Fruit fly (Drosophila melanogaster) whole organism, embryonic: ENCODE measurements around the gene CHES-1-like.

ENCODE experiments used
- Adf1 ChIP-seq: fragments of 200-800 bp; sonication (Bioruptor generic); IDR thresholded peaks from 2 replicates; pipeline ENCODE4 v1.3.6; 2022; ENCODE audit warnings: missing biosample characterization, missing genetic modification characterization
- Atf-2 ChIP-seq: fragments of 200-800 bp; sonication (Bioruptor generic); optimal IDR thresholded peaks from 2 replicates; lab custom pipeline; 2016; ENCODE audit warnings: missing biosample characterization, missing genetic modification characterization
- Awh ChIP-seq: fragments of 200-800 bp; sonication (Bioruptor generic); IDR thresholded peaks from 2 replicates; pipeline ENCODE4, ENCODE4 v1.3.6; 2022; ENCODE audit warnings: missing biosample characterization, missing genetic modification characterization
- Bteb2 ChIP-seq: fragments of 200-800 bp; sonication (Bioruptor generic); optimal IDR thresholded peaks from 2 replicates; lab custom pipeline; 2016; ENCODE audit warnings: missing biosample characterization, missing genetic modification characterization
- CG10462 ChIP-seq: fragments of 200-800 bp; sonication (Bioruptor generic); optimal IDR thresholded peaks from 2 replicates; lab custom pipeline; 2016; ENCODE audit warnings: missing biosample characterization, missing genetic modification characterization
- CG11093 ChIP-seq: fragments of 200-800 bp; sonication (Bioruptor generic); IDR thresholded peaks from 3 replicates; pipeline ENCODE4 v1.3.6; 2022; ENCODE audit warnings: missing biosample characterization, missing genetic modification characterization
- CG13287 ChIP-seq: fragments of 200-800 bp; sonication (Bioruptor generic); IDR thresholded peaks from 2 replicates; pipeline ENCODE4 v1.3.6; 2022; ENCODE audit warnings: missing biosample characterization, missing genetic modification characterization; ENCODE audit not compliant: partially characterized antibody
- CG14441 ChIP-seq: fragments of 200-800 bp; sonication (Bioruptor generic); IDR thresholded peaks from 2 replicates; pipeline ENCODE4 v1.3.6; 2022; ENCODE audit warnings: missing biosample characterization, missing genetic modification characterization
- CG14860 ChIP-seq: fragments of 200-800 bp; sonication (Bioruptor generic); IDR thresholded peaks from 3 replicates; pipeline ENCODE4 v1.3.6; 2022; ENCODE audit warnings: missing biosample characterization, missing genetic modification characterization; ENCODE audit not compliant: partially characterized antibody
- CG15011 ChIP-seq: fragments of 200-800 bp; sonication (Bioruptor generic); optimal IDR thresholded peaks from 3 replicates; lab custom pipeline; 2018; ENCODE audit warnings: missing biosample characterization, mild to moderate bottlenecking, missing genetic modification characterization
- CG1529 ChIP-seq: fragments of 200-800 bp; sonication (Bioruptor generic); optimal IDR thresholded peaks from 3 replicates; lab custom pipeline; 2018; ENCODE audit warnings: missing biosample characterization, missing genetic modification characterization
- CG15479 ChIP-seq: fragments of 200-800 bp; sonication (Bioruptor generic); optimal IDR thresholded peaks from 3 replicates; lab custom pipeline; 2019; ENCODE audit warnings: missing biosample characterization, mild to moderate bottlenecking, missing genetic modification characterization, moderate library complexity
- CG31365 ChIP-seq: fragments of 200-800 bp; sonication (Bioruptor generic); optimal IDR thresholded peaks from 2 replicates; lab custom pipeline; 2018; ENCODE audit warnings: missing biosample characterization, mild to moderate bottlenecking, missing genetic modification characterization
- CG31388 ChIP-seq: fragments of 200-800 bp; sonication (Bioruptor generic); optimal IDR thresholded peaks from 2 replicates; lab custom pipeline; 2016; ENCODE audit warnings: missing biosample characterization, missing genetic modification characterization
- CG4404 ChIP-seq: fragments of 200-800 bp; sonication (Bioruptor generic); IDR thresholded peaks from 2 replicates; pipeline ENCODE4 v1.3.6; 2022; ENCODE audit warnings: missing biosample characterization, missing genetic modification characterization
- CG6175 ChIP-seq: fragments of 200-800 bp; sonication (Bioruptor generic); IDR thresholded peaks from 3 replicates; pipeline ENCODE4 v1.3.6; 2022; ENCODE audit warnings: missing biosample characterization, missing genetic modification characterization
- CG6683 ChIP-seq: fragments of 200-800 bp; sonication (Bioruptor generic); optimal IDR thresholded peaks from 2 replicates; lab custom pipeline; 2017; ENCODE audit warnings: missing biosample characterization, mild to moderate bottlenecking, missing genetic modification characterization, missing genetic modification reagents
- CG7357 ChIP-seq: fragments of 200-800 bp; sonication (Bioruptor generic); IDR thresholded peaks from 3 replicates; pipeline ENCODE4 v1.3.6; 2022; ENCODE audit warnings: missing biosample characterization, missing genetic modification characterization
- CG7987 ChIP-seq: fragments of 200-800 bp; sonication (Bioruptor generic); optimal IDR thresholded peaks from 2 replicates; lab custom pipeline; 2018; ENCODE audit warnings: missing biosample characterization, mild to moderate bottlenecking, missing genetic modification characterization, moderate library complexity
- CG8089 ChIP-seq: fragments of 200-800 bp; sonication (Bioruptor generic); optimal IDR thresholded peaks from 3 replicates; lab custom pipeline; 2016; ENCODE audit warnings: missing biosample characterization, missing genetic modification characterization
- CG8388 ChIP-seq: fragments of 200-800 bp; sonication (Bioruptor generic); optimal IDR thresholded peaks from 2 replicates; lab custom pipeline; 2019; ENCODE audit warnings: missing biosample characterization, mild to moderate bottlenecking, missing genetic modification characterization, moderate library complexity
- CG8924 ChIP-seq: fragments of 200-800 bp; optimal IDR thresholded peaks from 3 replicates; lab custom pipeline; 2019; ENCODE audit warnings: missing biosample characterization, mild to moderate bottlenecking, missing genetic modification characterization, moderate library complexity
- Deaf1 ChIP-seq: fragments of 200-800 bp; optimal IDR thresholded peaks from 3 replicates; lab custom pipeline; 2019; ENCODE audit warnings: missing biosample characterization, mild to moderate bottlenecking, missing genetic modification characterization, moderate library complexity
- Dip3 ChIP-seq: fragments of 200-800 bp; sonication (Bioruptor generic); optimal IDR thresholded peaks from 3 replicates; lab custom pipeline; 2016; ENCODE audit warnings: missing biosample characterization, missing genetic modification characterization
- Dll ChIP-seq: fragments of 200-800 bp; sonication (Bioruptor generic); IDR thresholded peaks from 4 replicates; pipeline ENCODE4 v1.3.6; 2022; ENCODE audit warnings: missing biosample characterization, missing genetic modification characterization; ENCODE audit not compliant: partially characterized antibody
- Doc3 ChIP-seq: fragments of 200-800 bp; sonication (Bioruptor generic); IDR thresholded peaks from 3 replicates; pipeline ENCODE4 v1.3.6; 2022; ENCODE audit warnings: missing biosample characterization, missing genetic modification characterization; ENCODE audit not compliant: partially characterized antibody
- Dp ChIP-seq: fragments of 200-800 bp; sonication (Bioruptor generic); optimal IDR thresholded peaks from 2 replicates; lab custom pipeline; 2018; ENCODE audit warnings: missing biosample characterization, mild to moderate bottlenecking, missing genetic modification characterization, moderate library complexity
- ERR ChIP-seq: fragments of 200-800 bp; sonication (Bioruptor generic); optimal IDR thresholded peaks from 2 replicates; lab custom pipeline; 2016; ENCODE audit warnings: missing biosample characterization, missing genetic modification characterization
- Fer1 ChIP-seq: fragments of 200-800 bp; sonication (Bioruptor generic); optimal IDR thresholded peaks from 2 replicates; lab custom pipeline; 2017; ENCODE audit warnings: missing biosample characterization, mild to moderate bottlenecking, missing genetic modification characterization
- Hand ChIP-seq: fragments of 200-800 bp; sonication (Bioruptor generic); optimal IDR thresholded peaks from 2 replicates; lab custom pipeline; 2017; ENCODE audit warnings: mild to moderate bottlenecking, missing biosample characterization, missing genetic modification reagents, missing genetic modification characterization
- Hmx ChIP-seq: fragments of 200-800 bp; sonication (Bioruptor generic); optimal IDR thresholded peaks from 2 replicates; lab custom pipeline; 2016; ENCODE audit warnings: missing biosample characterization, missing genetic modification characterization
- Kr ChIP-seq: fragments of 200-800 bp; sonication (Bioruptor generic); optimal IDR thresholded peaks from 2 replicates; lab custom pipeline; 2017; ENCODE audit warnings: missing biosample characterization, mild to moderate bottlenecking, missing genetic modification characterization
- Neu2 ChIP-seq: fragments of 200-800 bp; sonication (Bioruptor generic); optimal IDR thresholded peaks from 3 replicates; lab custom pipeline; 2016; ENCODE audit warnings: missing biosample characterization, missing genetic modification characterization, borderline replicate concordance
- Pdp1 ChIP-seq, 2 experiments: fragments of 200-800 bp; sonication (Bioruptor generic); optimal IDR thresholded peaks; 3 replicates each; lab custom pipeline; 2016; ENCODE audit warnings: missing biosample characterization in 2 of 2, missing genetic modification characterization in 2 of 2, mild to moderate bottlenecking in 1 of 2, moderate library complexity in 1 of 2
- Sry-β ChIP-seq: fragments of 200-800 bp; sonication (Bioruptor generic); optimal IDR thresholded peaks from 2 replicates; lab custom pipeline; 2018; ENCODE audit warnings: missing biosample characterization, mild to moderate bottlenecking, missing genetic modification characterization, moderate library complexity
- Xbp1 ChIP-seq: fragments of 200-800 bp; sonication (Bioruptor generic); optimal IDR thresholded peaks from 3 replicates; lab custom pipeline; 2016; ENCODE audit warnings: missing biosample characterization, mild to moderate bottlenecking, missing genetic modification characterization
- bab2 ChIP-seq: fragments of 200-800 bp; sonication (Bioruptor generic); optimal IDR thresholded peaks from 2 replicates; lab custom pipeline; 2016; ENCODE audit warnings: missing biosample characterization, missing genetic modification characterization
- ewg ChIP-seq: fragments of 200-800 bp; sonication (Bioruptor generic); optimal IDR thresholded peaks from 3 replicates; lab custom pipeline; 2017; ENCODE audit warnings: mild to moderate bottlenecking, missing biosample characterization, missing genetic modification reagents, missing genetic modification characterization
- exex ChIP-seq: fragments of 200-800 bp; sonication (Bioruptor generic); optimal IDR thresholded peaks from 4 replicates; lab custom pipeline; 2018; ENCODE audit warnings: missing biosample characterization, mild to moderate bottlenecking, missing genetic modification characterization, moderate library complexity
- fd64A ChIP-seq: fragments of 200-800 bp; sonication (Bioruptor generic); optimal IDR thresholded peaks from 3 replicates; lab custom pipeline; 2018; ENCODE audit warnings: missing biosample characterization, mild to moderate bottlenecking, missing genetic modification characterization
- ftz-f1 ChIP-seq: fragments of 200-800 bp; sonication (Bioruptor generic); optimal IDR thresholded peaks from 2 replicates; lab custom pipeline; 2016; ENCODE audit warnings: missing biosample characterization, missing genetic modification characterization
- inv ChIP-seq: fragments of 200-800 bp; sonication (Bioruptor generic); IDR thresholded peaks from 2 replicates; pipeline ENCODE4 v1.3.6; 2022; ENCODE audit warnings: missing biosample characterization, missing genetic modification characterization; ENCODE audit not compliant: partially characterized antibody
- jigr1 ChIP-seq: fragments of 200-800 bp; sonication (Bioruptor generic); IDR thresholded peaks from 3 replicates; pipeline ENCODE4 v1.3.6; 2022; ENCODE audit warnings: missing biosample characterization, missing genetic modification characterization
- jumu ChIP-seq: fragments of 200-800 bp; sonication (Bioruptor generic); optimal IDR thresholded peaks from 3 replicates; lab custom pipeline; 2016; ENCODE audit warnings: missing biosample characterization, missing genetic modification characterization
- kay ChIP-seq: fragments of 200-800 bp; sonication (Bioruptor generic); optimal IDR thresholded peaks from 2 replicates; lab custom pipeline; 2016; ENCODE audit warnings: missing biosample characterization, missing genetic modification characterization
- lilli ChIP-seq: fragments of 200-800 bp; sonication (Bioruptor generic); optimal IDR thresholded peaks from 3 replicates; lab custom pipeline; 2016; ENCODE audit warnings: missing biosample characterization, missing genetic modification characterization
- mld ChIP-seq: fragments of 200-800 bp; sonication (Bioruptor generic); IDR thresholded peaks from 3 replicates; pipeline ENCODE4 v1.3.6; 2022; ENCODE audit warnings: missing biosample characterization, missing genetic modification characterization; ENCODE audit not compliant: partially characterized antibody
- org-1 ChIP-seq: fragments of 200-800 bp; sonication (Bioruptor generic); optimal IDR thresholded peaks from 2 replicates; lab custom pipeline; 2017; ENCODE audit warnings: missing biosample characterization, missing genetic modification characterization
- tap ChIP-seq: fragments of 200-800 bp; optimal IDR thresholded peaks from 3 replicates; lab custom pipeline; 2019; ENCODE audit warnings: missing biosample characterization, mild to moderate bottlenecking, missing genetic modification characterization, moderate library complexity
- tll ChIP-seq, 2 experiments: fragments of 200-800 bp in 1 of 2; fragments of >200 bp in 1 of 2; sonication (Bioruptor generic) in 1 of 2; optimal IDR thresholded peaks; 2 replicates each; lab custom pipeline; 2017 to 2019; ENCODE audit warnings: missing biosample characterization in 2 of 2, missing genetic modification characterization in 2 of 2, mild to moderate bottlenecking in 1 of 2, moderate library complexity in 1 of 2
- yki ChIP-seq: fragments of >200 bp; optimal IDR thresholded peaks from 3 replicates; lab custom pipeline; 2018

CHES-1-like gene

DNA sequence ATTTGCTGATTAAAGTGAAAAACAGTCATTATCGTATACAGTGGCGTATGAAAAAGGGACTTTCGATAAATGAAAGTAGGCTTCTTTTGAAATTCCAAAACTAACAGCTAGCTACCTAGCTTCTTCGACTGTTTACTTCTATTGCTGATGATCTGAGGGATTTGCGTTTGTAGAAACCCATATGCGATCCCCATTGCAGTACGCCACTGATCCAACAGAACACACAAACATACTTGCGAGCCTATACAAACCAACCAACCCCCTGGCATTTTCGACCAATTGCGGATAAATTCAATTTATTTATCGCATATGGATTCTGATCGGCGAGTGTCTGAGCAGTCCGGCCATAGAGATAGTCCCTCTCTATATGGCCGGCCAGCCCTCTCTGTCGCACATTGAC, 57.5 kb downstream of the CHES-1-like start (continued):
- TF ChIP-seq Pdp1 (GFP tag; optimal IDR thresholded peaks at IDR 0.05; lab: Kevin White, UChicago), result peak in 1 of 2 experiments; percentile 44
- TF ChIP-seq Hmx (GFP tag; lab: Kevin White, UChicago), result no peak
- TF ChIP-seq Dll (GFP tag; lab: Robert Waterston, UW), result no peak
- peak; percentile 66 for TF ChIP-seq bab2 (GFP tag; lab: Kevin White, UChicago)
- no peak for TF ChIP-seq Neu2 (GFP tag; lab: Kevin White, UChicago)
- TF ChIP-seq org-1 (GFP tag; lab: Kevin White, UChicago), result peak; percentile 37
- TF ChIP-seq CG13287, result no peak
- peak; percentile 59 for TF ChIP-seq lilli (GFP tag; lab: Kevin White, UChicago)
- peak; percentile 31 for TF ChIP-seq exex (tag; lab: Kevin White, UChicago)
- TF ChIP-seq jigr1 (GFP tag; lab: Robert Waterston, UW), result no peak
- peak; percentile 39 for TF ChIP-seq ewg (GFP tag; lab: Kevin White, UChicago)
- no peak for TF ChIP-seq Doc3 (GFP tag; lab: Robert Waterston, UW)
- TF ChIP-seq CG10462 (GFP tag; lab: Kevin White, UChicago), result peak; percentile 25
- peak; percentile 54 for TF ChIP-seq CG8388
- peak; percentile 20 for TF ChIP-seq Deaf1 (tag; lab: Kevin White, UChicago)
- no peak for TF ChIP-seq CG14860 (GFP tag; lab: Robert Waterston, UW)
- no peak for TF ChIP-seq Sry-β (GFP tag; lab: Kevin White, UChicago)
- no peak for TF ChIP-seq kay (GFP tag; lab: Kevin White, UChicago)
- TF ChIP-seq Awh (GFP tag; lab: Robert Waterston, UW), result peak; percentile 54; the same call in 1 of the 2 replicates
- no peak for TF ChIP-seq CG6683
- peak; percentile 5 for TF ChIP-seq fd64A (GFP tag; lab: Kevin White, UChicago)
- TF ChIP-seq Adf1, result no peak
- no peak for TF ChIP-seq inv (GFP tag; lab: Robert Waterston, UW)
- no peak for TF ChIP-seq ftz-f1 (GFP tag; lab: Kevin White, UChicago)
- no peak for TF ChIP-seq CG31365 (tag; lab: Kevin White, UChicago)
- no peak for TF ChIP-seq Bteb2 (GFP tag; lab: Kevin White, UChicago)
- TF ChIP-seq Dp (GFP tag; lab: Kevin White, UChicago), result no peak
- peak; percentile 48 for TF ChIP-seq CG4404 (GFP tag; lab: Robert Waterston, UW)
- TF ChIP-seq CG8089 (GFP tag; lab: Kevin White, UChicago), result peak; percentile 35
- no peak for TF ChIP-seq CG11093
- peak; percentile 26 for TF ChIP-seq tap (tag; lab: Kevin White, UChicago)
- TF ChIP-seq yki (lab: Kevin White, UChicago), result no peak
- TF ChIP-seq CG1529 (GFP tag; lab: Kevin White, UChicago), result peak; percentile 31
- no peak for TF ChIP-seq ERR (GFP tag; lab: Kevin White, UChicago)
- TF ChIP-seq Xbp1, result peak; percentile 74
- no peak for TF ChIP-seq CG15479 (GFP tag; lab: Kevin White, UChicago)
- peak; percentile 52; the same call in 2 of the 3 replicates for TF ChIP-seq CG7357 (GFP tag; lab: Robert Waterston, UW)
- TF ChIP-seq Fer1 (GFP tag; lab: Kevin White, UChicago), result peak; percentile 42
- no peak for TF ChIP-seq tll (GFP tag; optimal IDR thresholded peaks at IDR 0.05; lab: Kevin White, UChicago)
- peak; percentile 7 for TF ChIP-seq Atf-2 (GFP tag; lab: Kevin White, UChicago)
- TF ChIP-seq CG15011 (GFP tag; lab: Kevin White, UChicago), result peak; percentile 9
- TF ChIP-seq mld, result no peak
- 0 out of 3 replicates have a peak, but pooled peaks have one; percentile 8 for TF ChIP-seq CG6175
- TF ChIP-seq jumu (GFP tag; lab: Kevin White, UChicago), result peak; percentile 35
- TF ChIP-seq CG7987, result no peak
- TF ChIP-seq Dip3 (GFP tag; lab: Kevin White, UChicago), result peak; percentile 26
- no peak for TF ChIP-seq CG31388
- no peak for TF ChIP-seq Kr
- TF ChIP-seq CG8924 (tag; lab: Kevin White, UChicago), result peak; percentile 69
- no peak for TF ChIP-seq Hand
- TF ChIP-seq CG14441 (GFP tag; lab: Robert Waterston, UW), result peak; percentile 79
